In the genomic region with DNA sequence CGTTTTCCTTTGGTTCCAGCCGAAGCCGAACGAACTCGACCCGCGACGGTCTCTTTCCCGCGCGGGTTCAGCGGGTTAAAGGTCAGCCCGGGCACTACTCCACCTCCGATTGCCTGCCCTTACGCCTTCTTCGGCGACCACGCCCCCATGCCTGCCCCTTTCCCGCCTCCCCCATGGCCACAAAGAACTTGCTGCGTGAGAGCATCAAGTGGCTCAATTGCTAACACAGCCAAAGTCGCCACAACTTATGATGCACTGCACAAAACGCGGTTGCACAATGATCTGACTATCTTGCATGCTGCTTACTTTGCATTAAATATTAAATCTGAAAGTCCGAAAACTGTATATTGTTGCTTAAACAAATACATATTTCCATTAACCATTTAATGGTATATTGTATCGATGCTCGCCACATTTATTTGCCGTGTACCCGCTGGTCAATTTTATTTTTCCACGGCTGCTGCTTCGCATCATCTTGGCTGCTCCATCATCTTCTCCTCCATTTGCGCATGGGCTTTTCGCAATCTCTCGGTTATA, we compare ENCODE assay signal across 1 fruit fly cellular context.
TF ChIP-seq lines count a peak whose summit lies in the region.

No protein-coding gene starts in this region.

TF ChIP-seq in whole organism, embryonic, 481 proteins besides CTCF, POLR2A, EP300 and RAD21 (continued from another document):
- peak; percentile 7 for TF ChIP-seq Blimp-1 (GFP tag; optimal IDR thresholded peaks at IDR 0.05; lab: Kevin White, UChicago)
- peak; percentile 90 for TF ChIP-seq Ets65A (GFP tag; lab: Kevin White, UChicago)
